Fruit fly (Drosophila melanogaster) whole organism, wandering third instar larva: Measurements from ENCODE around the gene CG11828.

Experiments
- CG32264 ChIP-seq: fragments of 200-800 bp; sonication (Bioruptor generic); optimal IDR thresholded peaks from 2 replicates; lab custom pipeline; 2016; ENCODE audit warnings: missing biosample characterization, missing genetic modification characterization
- HLH106 ChIP-seq: fragments of 200-800 bp; optimal IDR thresholded peaks from 3 replicates; lab custom pipeline; 2019; ENCODE audit warnings: missing biosample characterization, mild to moderate bottlenecking, missing genetic modification characterization, moderate library complexity
- Hnf4 ChIP-seq: fragments of 200-800 bp; sonication (Bioruptor generic); optimal IDR thresholded peaks from 2 replicates; lab custom pipeline; 2016; ENCODE audit warnings: missing biosample characterization, mild to moderate bottlenecking, missing genetic modification characterization
- N ChIP-seq: fragments of >200 bp; optimal IDR thresholded peaks from 2 replicates; lab custom pipeline; 2018; ENCODE audit warnings: missing biosample characterization, missing external identifiers, missing genetic modification characterization
- dmrt93B ChIP-seq: fragments of 200-800 bp; sonication (Bioruptor generic); optimal IDR thresholded peaks from 2 replicates; lab custom pipeline; 2018; ENCODE audit warnings: missing biosample characterization, mild to moderate bottlenecking, missing genetic modification characterization
- ey ChIP-seq: fragments of 200-800 bp; sonication (Bioruptor generic); optimal IDR thresholded peaks from 2 replicates; lab custom pipeline; 2016; ENCODE audit warnings: missing biosample characterization, missing genetic modification characterization
- fru ChIP-seq: fragments of 200-800 bp; sonication (Bioruptor generic); optimal IDR thresholded peaks from 3 replicates; lab custom pipeline; 2016; ENCODE audit warnings: missing biosample characterization, mild to moderate bottlenecking, missing genetic modification characterization
- pan ChIP-seq: fragments of >200 bp; optimal IDR thresholded peaks from 2 replicates; lab custom pipeline; 2017
- sage ChIP-seq: fragments of 200-800 bp; sonication (Bioruptor generic); optimal IDR thresholded peaks from 2 replicates; lab custom pipeline; 2016; ENCODE audit warnings: missing biosample characterization, mild to moderate bottlenecking, missing genetic modification characterization

dm6 chr3R:28895014-28895413, 27.8 kb upstream of the CG11828 start:
- TF ChIP-seq N (GFP tag; lab: Kevin White, UChicago) = no peak
- no peak for TF ChIP-seq Hnf4 (GFP tag; lab: Kevin White, UChicago)
- TF ChIP-seq sage (GFP tag; lab: Kevin White, UChicago) = no peak
- no peak for TF ChIP-seq pan
- TF ChIP-seq CG32264 (GFP tag; lab: Kevin White, UChicago) = no peak
- TF ChIP-seq dmrt93B (GFP tag; lab: Kevin White, UChicago) = no peak
- no peak for TF ChIP-seq ey (GFP tag; lab: Kevin White, UChicago)
- TF ChIP-seq HLH106 (tag; lab: Kevin White, UChicago) = no peak
- TF ChIP-seq fru (GFP tag; lab: Kevin White, UChicago) = no peak
